Worm (Caenorhabditis elegans): ENCODE data around the gene dylt-3.

Gene dylt-3

ce11 chrII:8181437-8181836 is at the start of gene dylt-3:
Gene dylt-3, plus strand, starts transcription at chrII:8181737.
- TF ChIP-seq sem-2 (GFP tag; optimal IDR thresholded peaks at IDR 0.05) (no peak), ceh-39 (tag; optimal IDR thresholded peaks at IDR 0.05) (no peak), nhr-12 (tag; optimal IDR thresholded peaks at IDR 0.05) (no peak), drap-1 (GFP tag; optimal IDR thresholded peaks at IDR 0.05) (no peak), nhr-76 (tag; optimal IDR thresholded peaks at IDR 0.05) (no peak), nhr-237 (tag; optimal IDR thresholded peaks at IDR 0.05) (no peak), unc-120 (tag; optimal IDR thresholded peaks at IDR 0.05; ENCODE audit: poor library complexity, severe bottlenecking) (no peak), lin-13 (tag; optimal IDR thresholded peaks at IDR 0.05) (no peak), mep-1 (tag; optimal IDR thresholded peaks at IDR 0.05) (no peak), unc-39 (tag; optimal IDR thresholded peaks at IDR 0.05) (no peak)

- no peak for TF ChIP-seq nhr-76 (tag; optimal IDR thresholded peaks at IDR 0.05)
- no peak for TF ChIP-seq mep-1 (tag; optimal IDR thresholded peaks at IDR 0.05)
- no peak for TF ChIP-seq ceh-83 (GFP tag; optimal IDR thresholded peaks at IDR 0.05)
- no peak for TF ChIP-seq nhr-237 (tag; optimal IDR thresholded peaks at IDR 0.05)
- no peak for TF ChIP-seq lsy-2 (tag; optimal IDR thresholded peaks at IDR 0.05)
- TF ChIP-seq unc-39 (tag; optimal IDR thresholded peaks at IDR 0.05), result no peak
- no peak for TF ChIP-seq unc-62 (GFP tag; optimal IDR thresholded peaks at IDR 0.05)
- no peak for TF ChIP-seq nhr-2 (tag; optimal IDR thresholded peaks at IDR 0.05)
- TF ChIP-seq ceh-43 (GFP tag; optimal IDR thresholded peaks at IDR 0.05), result no peak
- no peak for TF ChIP-seq unc-120 (tag; optimal IDR thresholded peaks at IDR 0.05; ENCODE audit: poor library complexity, severe bottlenecking)
- TF ChIP-seq cnd-1 (tag; optimal IDR thresholded peaks at IDR 0.05), result no peak
- TF ChIP-seq elt-3 (tag; optimal IDR thresholded peaks at IDR 0.05), result no peak
Observed at ce11 chrII:8135953-8136352, 45.6 kb upstream of the dylt-3 start.

DNA sequence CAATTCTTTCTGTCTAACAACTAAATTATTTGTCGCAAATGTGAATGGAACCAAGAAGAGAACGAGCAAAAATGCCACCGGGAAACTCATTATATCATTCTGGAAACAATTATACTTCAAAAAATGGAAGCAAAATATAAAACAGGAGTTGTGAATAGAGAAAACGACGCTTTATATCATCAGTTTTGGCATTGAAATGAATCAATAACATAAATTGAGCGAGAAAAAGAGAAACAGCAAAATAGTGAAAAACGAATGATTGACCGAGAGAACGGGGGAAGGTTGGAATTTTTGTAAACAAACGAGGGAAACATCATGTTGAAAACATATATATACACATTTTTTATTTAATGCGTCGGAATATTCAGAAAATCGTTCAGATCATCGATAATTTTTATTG is 44.7 kb upstream of the dylt-3 start, which contains the start of gene ctns-1:
TSS of gene ctns-1 (minus strand) at position 101 of the 400 bp plus-strand sequence.
- TF ChIP-seq hlh-1 (tag; optimal IDR thresholded peaks at IDR 0.05), result no peak
- no peak for TF ChIP-seq unc-39 (tag; optimal IDR thresholded peaks at IDR 0.05)
- TF ChIP-seq mab-5 (tag; optimal IDR thresholded peaks at IDR 0.05), result no peak
- no peak for TF ChIP-seq nhr-237 (tag; optimal IDR thresholded peaks at IDR 0.05)
- TF ChIP-seq lin-32 (GFP tag; optimal IDR thresholded peaks at IDR 0.05), result no peak
- TF ChIP-seq mls-2 (tag; optimal IDR thresholded peaks at IDR 0.05), result no peak
- no peak for TF ChIP-seq elt-3 (tag; optimal IDR thresholded peaks at IDR 0.05)
- TF ChIP-seq nhr-28 (tag; optimal IDR thresholded peaks at IDR 0.05), result no peak
- no peak for TF ChIP-seq ztf-11 (tag; optimal IDR thresholded peaks at IDR 0.05)
- TF ChIP-seq sptf-1 (tag; optimal IDR thresholded peaks at IDR 0.05), result no peak
- no peak for TF ChIP-seq snpc-4 (tag; optimal IDR thresholded peaks at IDR 0.05)
- no peak for TF ChIP-seq nhr-76 (tag; optimal IDR thresholded peaks at IDR 0.05)

DNA sequence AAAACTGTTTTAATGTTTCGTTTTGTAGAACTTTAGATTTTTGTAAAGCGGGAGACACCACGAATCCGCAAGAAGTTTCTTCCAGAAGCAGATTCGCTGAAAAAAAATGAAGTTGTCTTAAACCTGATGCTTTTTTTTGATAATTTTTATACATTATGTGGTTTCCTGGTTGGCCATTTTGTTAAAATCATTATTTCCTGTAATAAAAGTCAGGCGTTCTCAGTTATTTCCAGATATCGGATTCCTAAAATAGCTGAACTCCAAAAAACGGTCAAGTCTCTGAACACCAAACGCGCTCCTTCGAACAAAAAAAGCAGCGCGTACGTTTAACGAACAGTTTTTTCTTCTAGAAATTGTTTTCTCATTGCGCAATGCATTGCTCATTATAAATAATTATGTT is 44.2 kb upstream of the dylt-3 start:
- TF ChIP-seq elt-3 (tag; optimal IDR thresholded peaks at IDR 0.05), result no peak
- no peak for TF ChIP-seq cnd-1 (tag; optimal IDR thresholded peaks at IDR 0.05)
- TF ChIP-seq ceh-83 (GFP tag; optimal IDR thresholded peaks at IDR 0.05), result no peak
- TF ChIP-seq mls-2 (tag; optimal IDR thresholded peaks at IDR 0.05), result no peak
- no peak for TF ChIP-seq M03D4.4 (tag; optimal IDR thresholded peaks at IDR 0.05)
- TF ChIP-seq tbx-8 (GFP tag; optimal IDR thresholded peaks at IDR 0.05), result no peak
- TF ChIP-seq lin-32 (GFP tag; optimal IDR thresholded peaks at IDR 0.05), result no peak
- no peak for TF ChIP-seq drap-1 (GFP tag; optimal IDR thresholded peaks at IDR 0.05)
- no peak for TF ChIP-seq ham-2 (GFP tag; optimal IDR thresholded peaks at IDR 0.05)
- peak; percentile 10 for TF ChIP-seq lsy-2 (tag; optimal IDR thresholded peaks at IDR 0.05)
- no peak for TF ChIP-seq mab-5 (tag; optimal IDR thresholded peaks at IDR 0.05)
- no peak for TF ChIP-seq ceh-39 (tag; optimal IDR thresholded peaks at IDR 0.05)
- TF ChIP-seq sptf-1 (tag; optimal IDR thresholded peaks at IDR 0.05), result peak; percentile 64
- no peak for TF ChIP-seq snpc-4 (tag; optimal IDR thresholded peaks at IDR 0.05)
- no peak for TF ChIP-seq ztf-11 (tag; optimal IDR thresholded peaks at IDR 0.05)
- no peak for TF ChIP-seq bed-3 (GFP tag; optimal IDR thresholded peaks at IDR 0.05)
- TF ChIP-seq unc-62 (GFP tag; optimal IDR thresholded peaks at IDR 0.05), result no peak
- TF ChIP-seq mep-1 (tag; optimal IDR thresholded peaks at IDR 0.05), result no peak
- no peak for TF ChIP-seq lin-13 (tag; optimal IDR thresholded peaks at IDR 0.05)
- no peak for TF ChIP-seq ceh-43 (GFP tag; optimal IDR thresholded peaks at IDR 0.05)
- no peak for TF ChIP-seq nhr-2 (tag; optimal IDR thresholded peaks at IDR 0.05)
- peak; percentile 46 for TF ChIP-seq ces-1 (GFP tag; optimal IDR thresholded peaks at IDR 0.05)
- peak; percentile 47 for TF ChIP-seq zip-8 (tag; optimal IDR thresholded peaks at IDR 0.05)
- peak; percentile 67 for TF ChIP-seq nhr-237 (tag; optimal IDR thresholded peaks at IDR 0.05)
- no peak for TF ChIP-seq nhr-28 (tag; optimal IDR thresholded peaks at IDR 0.05)
- no peak for TF ChIP-seq nhr-12 (tag; optimal IDR thresholded peaks at IDR 0.05)
- no peak for TF ChIP-seq unc-39 (tag; optimal IDR thresholded peaks at IDR 0.05)

All from whole organism, mixed stage, embryonic.